Worm (Caenorhabditis elegans) whole organism, L3 larva: ENCODE results near the gene F46B3.16.

Source experiments
- ama-1 ChIP-seq: fragments of 150-350 bp; optimal IDR thresholded peaks from 2 replicates; lab custom pipeline; 2018
- daf-12 ChIP-seq: fragments of 150-350 bp; optimal IDR thresholded peaks from 2 replicates; lab custom pipeline; 2014; ENCODE audit warnings: missing biosample characterization, missing genetic modification reagents, missing genetic modification characterization

- no peak for TF ChIP-seq ama-1
- no peak for TF ChIP-seq daf-12 (tag; lab: Kevin White, UChicago)
Measured at ce11 chrV:20603014-20603413, 31.4 kb upstream of the F46B3.16 start, which contains the start of gene ttr-11.
